Worm (Caenorhabditis elegans): ENCODE data around the gene F46B3.15.

Gene F46B3.15

DNA sequence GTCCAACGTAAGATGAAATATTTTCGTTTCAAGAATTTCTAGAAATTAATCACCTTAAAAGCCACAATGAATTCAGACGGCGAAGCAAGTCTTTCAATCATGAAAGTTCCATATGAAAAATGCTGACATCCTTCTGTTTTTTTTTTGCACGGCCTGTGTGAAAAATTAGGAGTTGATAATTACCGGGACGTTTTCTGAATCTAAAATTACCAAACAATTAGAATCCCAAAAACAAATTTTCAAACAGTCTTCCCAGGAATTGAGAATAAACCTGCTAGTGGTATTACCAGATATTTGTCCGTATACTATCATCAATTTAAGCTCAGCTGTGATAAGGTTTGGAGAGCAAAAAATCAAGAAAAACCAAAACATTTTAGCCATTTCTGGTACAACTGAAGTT lies 4.8 kb upstream of the F46B3.15 start, which contains the start of gene Y44A6B.3:
TSS of gene Y44A6B.3 (minus strand) at position 101 of the 400 bp plus-strand sequence.
- TF ChIP-seq pat-9 (tag; optimal IDR thresholded peaks at IDR 0.05) (no peak), mec-3 (tag; optimal IDR thresholded peaks at IDR 0.05; ENCODE audit: borderline replicate concordance) (no peak), ceh-48 (tag; optimal IDR thresholded peaks at IDR 0.05) (no peak), nhr-11 (tag; optimal IDR thresholded peaks at IDR 0.05) (no peak), ceh-2 (tag; optimal IDR thresholded peaks at IDR 0.05) (no peak), ztf-16 (tag; optimal IDR thresholded peaks at IDR 0.05) (no peak), ahr-1 (tag; optimal IDR thresholded peaks at IDR 0.05) (no peak), hlh-30 (tag; optimal IDR thresholded peaks at IDR 0.05; ENCODE audit: insufficient read depth) (no peak)

DNA sequence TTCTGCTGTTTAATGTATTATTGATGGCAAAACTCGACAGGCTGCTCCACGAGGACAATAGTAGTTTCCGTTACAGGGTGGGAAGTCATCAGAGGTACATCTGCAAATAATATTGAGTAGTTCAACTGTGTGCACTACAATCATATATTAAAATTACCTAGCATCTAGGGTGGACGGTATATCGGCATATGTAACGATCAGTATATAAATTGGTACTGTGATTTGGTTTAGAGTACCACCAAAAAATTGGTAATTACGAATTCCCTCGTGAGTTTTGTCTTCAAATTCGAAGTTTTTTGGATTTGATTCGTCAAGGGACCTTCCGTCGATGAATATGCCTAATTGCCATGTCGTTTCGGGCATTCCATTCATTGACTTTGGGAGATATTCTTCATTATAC lies 3.3 kb upstream of the F46B3.15 start, which contains the start of gene ttr-13:
TSS of gene ttr-13 (minus strand) at position 101 of the 400 bp plus-strand sequence.
- TF ChIP-seq lin-11 (tag; optimal IDR thresholded peaks at IDR 0.05) (no peak), nhr-11 (tag; optimal IDR thresholded peaks at IDR 0.05) (no peak)

DNA sequence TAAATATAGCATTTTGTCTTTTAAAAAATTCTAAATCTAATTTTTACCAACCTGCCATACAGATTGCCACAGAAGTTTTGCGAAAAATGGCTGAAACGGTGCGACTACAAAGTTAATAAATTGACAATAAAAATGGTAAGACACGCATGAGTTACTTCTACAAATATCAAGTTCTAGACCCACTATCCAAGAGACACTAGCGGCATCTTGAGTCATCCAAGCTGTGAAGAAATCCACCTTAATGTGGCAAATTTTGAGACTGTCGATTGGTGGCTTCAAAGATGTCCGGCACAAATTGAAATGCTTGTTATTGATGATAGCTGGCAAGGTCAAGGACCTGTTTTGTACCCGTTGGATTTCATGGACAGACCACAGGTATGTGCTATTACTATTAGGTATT lies 811 bp upstream of the F46B3.15 start, which contains the start of gene F46B3.16:
TSS of gene F46B3.16 (plus strand) at position 301 of the 400 bp plus-strand sequence.
- TF ChIP-seq unc-42 (tag; optimal IDR thresholded peaks at IDR 0.05) (no peak), eyg-1 (tag; optimal IDR thresholded peaks at IDR 0.05) (no peak), ahr-1 (tag; optimal IDR thresholded peaks at IDR 0.05) (no peak), Y22D7AL.16 (tag; optimal IDR thresholded peaks at IDR 0.05) (no peak), hlh-30 (tag; optimal IDR thresholded peaks at IDR 0.05; ENCODE audit: insufficient read depth) (no peak), ceh-30 (tag; optimal IDR thresholded peaks at IDR 0.05) (no peak), sox-2 (GFP tag; IDR thresholded peaks at IDR 0.05) (no peak), ref-2 (tag; optimal IDR thresholded peaks at IDR 0.05) (no peak), nhr-11 (tag; optimal IDR thresholded peaks at IDR 0.05) (no peak), ztf-16 (tag; optimal IDR thresholded peaks at IDR 0.05) (no peak), che-1 (tag; optimal IDR thresholded peaks at IDR 0.05) (no peak)

DNA sequence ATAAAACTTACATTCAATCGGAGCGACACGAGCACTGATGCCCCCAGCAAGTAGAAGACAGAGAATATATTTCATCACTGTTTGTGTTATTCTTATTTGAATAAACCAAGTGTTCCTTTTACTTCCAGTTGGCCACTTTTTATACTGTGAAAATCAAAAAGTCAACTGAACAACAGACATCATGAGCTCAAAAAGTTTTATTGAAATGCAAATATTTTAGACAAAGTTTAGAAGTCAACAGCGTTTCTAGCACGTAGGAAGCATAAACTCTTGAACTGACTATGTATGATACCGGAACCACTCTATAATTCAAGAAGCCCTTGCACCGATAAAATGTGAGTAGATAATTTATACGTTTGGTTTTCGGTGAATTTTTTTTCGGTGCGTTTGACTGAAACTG lies 2.3 kb downstream of the F46B3.15 start, which contains the start of gene F46B3.14:
TSS of gene F46B3.14 (minus strand) at position 101 of the 400 bp plus-strand sequence.
- TF ChIP-seq ceh-48 (tag; optimal IDR thresholded peaks at IDR 0.05) (no peak), npax-4 (tag; optimal IDR thresholded peaks at IDR 0.05) (no peak), rnt-1 (tag; optimal IDR thresholded peaks at IDR 0.05) (no peak)

DNA sequence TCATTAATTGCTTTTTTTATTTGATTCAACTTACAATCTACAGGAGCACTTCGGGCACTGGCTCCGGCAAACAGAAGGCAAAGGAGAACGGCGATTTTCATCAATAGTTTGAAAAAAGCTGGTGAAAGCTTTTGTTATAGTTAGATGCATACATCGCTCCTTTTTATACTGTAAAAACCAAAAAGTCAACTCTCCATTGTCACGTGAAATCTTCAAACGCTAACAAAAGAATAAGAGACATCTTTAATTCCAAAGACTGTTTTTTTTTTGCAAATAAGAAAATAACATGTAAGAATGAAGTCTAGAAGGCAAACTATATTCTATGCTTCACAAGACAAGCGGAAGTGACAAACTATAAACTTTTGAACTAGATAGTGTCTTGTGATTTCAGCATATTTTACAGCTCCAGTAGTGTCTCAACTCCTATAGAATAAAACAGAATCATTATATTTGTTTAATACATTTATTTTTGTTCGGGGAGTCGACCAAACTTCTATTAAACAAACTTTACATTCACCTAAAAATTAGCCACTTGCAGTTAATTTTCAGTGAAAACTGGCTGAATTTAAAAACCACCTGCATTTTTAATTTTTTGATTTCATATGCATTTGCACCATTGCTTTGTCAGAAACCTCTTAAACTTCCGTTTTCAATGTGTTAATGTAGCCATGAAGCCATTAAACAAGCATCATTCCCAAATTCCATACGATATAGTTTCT lies 7.3 kb downstream of the F46B3.15 start, which contains the start of the genes F46B3.9 and srz-18:
TSS of gene F46B3.9 (minus strand) at position 101 of the 719 bp plus-strand sequence.
TSS of gene srz-18 (plus strand) at position 669 of the 719 bp plus-strand sequence.
- TF ChIP-seq ceh-14 (tag; optimal IDR thresholded peaks at IDR 0.05) (no peak), gmeb-2 (tag; optimal IDR thresholded peaks at IDR 0.05) (no peak), ztf-16 (tag; optimal IDR thresholded peaks at IDR 0.05) (no peak)

DNA sequence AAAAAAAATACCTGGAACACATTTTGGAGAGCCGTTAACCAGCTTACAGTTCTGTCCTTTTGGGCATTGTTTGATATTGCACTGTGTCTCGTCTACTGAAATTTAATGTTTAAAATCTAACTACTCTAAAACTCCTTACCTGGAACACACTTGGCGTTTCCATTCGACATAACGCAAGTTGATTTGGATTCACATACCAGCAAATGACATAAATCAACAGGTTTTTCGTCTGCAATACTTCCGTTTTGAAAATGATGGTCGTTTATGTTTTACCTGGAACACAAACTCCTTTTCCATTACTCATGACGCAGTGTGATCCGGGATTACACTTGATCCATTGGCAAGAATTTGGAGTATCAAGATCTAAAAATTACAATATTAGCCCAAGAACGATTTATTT lies 8.3 kb downstream of the F46B3.15 start:
- TF ChIP-seq che-1 (tag; optimal IDR thresholded peaks at IDR 0.05) (no peak), unc-3 (GFP tag; conservative IDR thresholded peaks at IDR 0.05) (no peak), unc-3 (tag; optimal IDR thresholded peaks at IDR 0.05) (no peak), pha-4 (tag; optimal IDR thresholded peaks at IDR 0.05) (no peak), C38D4.7 (GFP tag; optimal IDR thresholded peaks at IDR 0.05) (no peak), hlh-8 (tag; optimal IDR thresholded peaks at IDR 0.05) (no peak), fkh-6 (tag; optimal IDR thresholded peaks at IDR 0.05) (no peak), hlh-13 (GFP tag; optimal IDR thresholded peaks at IDR 0.05) (no peak), pat-9 (tag; optimal IDR thresholded peaks at IDR 0.05) (no peak), pros-1 (tag; optimal IDR thresholded peaks at IDR 0.05) (no peak), ahr-1 (tag; optimal IDR thresholded peaks at IDR 0.05) (no peak), dmd-4 (tag; optimal IDR thresholded peaks at IDR 0.05; ENCODE audit: borderline replicate concordance) (no peak), ceh-31 (tag; optimal IDR thresholded peaks at IDR 0.05) (no peak), K09A11.1 (tag; optimal IDR thresholded peaks at IDR 0.05; ENCODE audit: insufficient read depth) (no peak), ztf-16 (tag; optimal IDR thresholded peaks at IDR 0.05) (no peak), rnt-1 (tag; optimal IDR thresholded peaks at IDR 0.05) (no peak), ceh-24 (tag; optimal IDR thresholded peaks at IDR 0.05) (no peak), pha-2 (tag; optimal IDR thresholded peaks at IDR 0.05) (no peak), ttx-3 (tag; optimal IDR thresholded peaks at IDR 0.05) (no peak)

Measured in whole organism, late embryonic.